Worm (Caenorhabditis elegans) whole organism, L4 larva: ENCODE data around the gene nhr-50.

ENCODE experiments used
- T20F7.1 ChIP-seq: fragments of 200-800 bp; sonication (Bioruptor generic); optimal IDR thresholded peaks from 2 replicates; lab custom pipeline; 2018; ENCODE audit warnings: mild to moderate bottlenecking, missing genetic modification characterization, missing compliant biosample characterization
- aha-1 ChIP-seq: fragments of 150-350 bp; peaks from one replicate; lab custom pipeline; 2014; ENCODE audit warnings: missing biosample characterization, missing genetic modification characterization
- aly-2 ChIP-seq: sonication (generic microtip); optimal IDR thresholded peaks from 2 replicates; lab custom pipeline; 2018; ENCODE audit warnings: missing biosample characterization, missing genetic modification characterization
- ceh-28 ChIP-seq: fragments of 150-350 bp; optimal IDR thresholded peaks from 2 replicates; lab custom pipeline; 2014; ENCODE audit warnings: missing biosample characterization, missing genetic modification reagents, missing genetic modification characterization
- daf-16 ChIP-seq, 3 experiments: sonication (generic microtip); optimal IDR thresholded peaks; 2 replicates each; lab custom pipeline; 2016 to 2017; ENCODE audit warnings: missing genetic modification characterization in 3 of 3, missing genetic modification reagents in 3 of 3, mild to moderate bottlenecking in 2 of 3, missing compliant biosample characterization in 2 of 3, missing biosample characterization in 1 of 3, moderate library complexity in 1 of 3
- dmd-6 ChIP-seq: fragments of 200-800 bp; sonication (Bioruptor generic); IDR thresholded peaks from 2 replicates; pipeline ENCODE4 v1.3.6; 2022; ENCODE audit warnings: missing genetic modification reagents, missing genetic modification characterization, missing compliant biosample characterization
- dmd-8 ChIP-seq: fragments of 200-800 bp; sonication (Bioruptor generic); IDR thresholded peaks from 2 replicates; pipeline ENCODE4 v1.3.6; 2022; ENCODE audit warnings: missing genetic modification characterization, missing compliant biosample characterization
- dpl-1 ChIP-seq: fragments of 150-350 bp; optimal IDR thresholded peaks from 2 replicates; lab custom pipeline; 2014; ENCODE audit warnings: missing biosample characterization, missing genetic modification reagents, missing genetic modification characterization
- dve-1 ChIP-seq: sonication (generic microtip); optimal IDR thresholded peaks from 2 replicates; lab custom pipeline; 2017; ENCODE audit warnings: antibody characterized with exemption, mild to moderate bottlenecking, missing genetic modification characterization, missing compliant biosample characterization; ENCODE audit not compliant: insufficient read depth
- hif-1 ChIP-seq, 2 experiments: sonication (generic microtip); optimal IDR thresholded peaks; 2 replicates each; lab custom pipeline; 2016 to 2017; ENCODE audit warnings: missing compliant biosample characterization in 2 of 2, missing genetic modification characterization in 2 of 2, missing genetic modification reagents in 2 of 2, missing genotype in 2 of 2, mild to moderate bottlenecking in 1 of 2
- hlh-11 ChIP-seq: fragments of 200-800 bp; sonication (Bioruptor generic); optimal IDR thresholded peaks from 2 replicates; lab custom pipeline; 2018; ENCODE audit warnings: mild to moderate bottlenecking, missing genetic modification characterization, missing compliant biosample characterization
- hlh-30 ChIP-seq: sonication (generic microtip); optimal IDR thresholded peaks from 2 replicates; lab custom pipeline; 2017; ENCODE audit warnings: antibody characterized with exemption, mild to moderate bottlenecking, missing genetic modification characterization, missing compliant biosample characterization; ENCODE audit not compliant: insufficient read depth
- lin-1 ChIP-seq: fragments of 200-800 bp; sonication (Bioruptor generic); IDR thresholded peaks from 2 replicates; pipeline ENCODE4 v1.3.6; 2022; ENCODE audit warnings: missing genetic modification reagents, missing genetic modification characterization, missing compliant biosample characterization
- lsy-2 ChIP-seq, 2 experiments: fragments of 150-350 bp in 1 of 2; sonication (generic microtip) in 1 of 2; optimal IDR thresholded peaks; 2 replicates each; lab custom pipeline; 2014 to 2017; ENCODE audit warnings: missing biosample characterization in 2 of 2, missing genetic modification characterization in 2 of 2
- mdl-1 ChIP-seq, 2 experiments: fragments of 150-350 bp in 1 of 2; sonication (generic microtip) in 1 of 2; optimal IDR thresholded peaks; 2 replicates each; lab custom pipeline; 2014 to 2017; ENCODE audit warnings: missing biosample characterization in 2 of 2, missing genetic modification characterization in 2 of 2
- mxl-3 ChIP-seq: fragments of 200-800 bp; sonication (Bioruptor generic); optimal IDR thresholded peaks from 2 replicates; lab custom pipeline; 2018; ENCODE audit warnings: mild to moderate bottlenecking, missing genetic modification characterization, missing compliant biosample characterization
- nhr-10 ChIP-seq: fragments of 150-350 bp; optimal IDR thresholded peaks from 2 replicates; lab custom pipeline; 2014; ENCODE audit warnings: missing biosample characterization, missing genetic modification characterization
- nhr-102 ChIP-seq: sonication (generic microtip); optimal IDR thresholded peaks from 2 replicates; lab custom pipeline; 2016; ENCODE audit warnings: mild to moderate bottlenecking, missing genetic modification characterization, moderate library complexity, missing compliant biosample characterization
- nhr-237 ChIP-seq: sonication (generic microtip); optimal IDR thresholded peaks from 2 replicates; lab custom pipeline; 2017; ENCODE audit warnings: missing biosample characterization, missing genetic modification characterization
- nhr-28 ChIP-seq: fragments of 150-350 bp; optimal IDR thresholded peaks from 2 replicates; lab custom pipeline; 2014; ENCODE audit warnings: missing biosample characterization, missing genetic modification characterization
- nhr-42 ChIP-seq: fragments of 200-800 bp; sonication (Bioruptor generic); IDR thresholded peaks from 2 replicates; pipeline ENCODE4 v1.3.6; 2022; ENCODE audit warnings: missing genetic modification characterization, missing compliant biosample characterization
- nhr-48 ChIP-seq: sonication (generic microtip); optimal IDR thresholded peaks from 2 replicates; lab custom pipeline; 2016; ENCODE audit warnings: mild to moderate bottlenecking, missing genetic modification characterization, missing compliant biosample characterization
- nhr-6 ChIP-seq: fragments of 150-350 bp; optimal IDR thresholded peaks from 2 replicates; lab custom pipeline; 2014; ENCODE audit warnings: missing biosample characterization, missing genetic modification characterization
- nhr-77 ChIP-seq: fragments of 150-350 bp; optimal IDR thresholded peaks from 2 replicates; lab custom pipeline; 2014; ENCODE audit warnings: missing biosample characterization, missing genetic modification characterization
- php-3 ChIP-seq: fragments of 200-800 bp; sonication (Bioruptor generic); IDR thresholded peaks from 2 replicates; pipeline ENCODE4 v1.3.6; 2022; ENCODE audit warnings: missing genetic modification reagents, missing genetic modification characterization, missing compliant biosample characterization
- pqm-1 ChIP-seq: sonication (generic microtip); optimal IDR thresholded peaks from 2 replicates; lab custom pipeline; 2017; ENCODE audit warnings: missing biosample characterization, missing genetic modification characterization
- set-16 ChIP-seq: fragments of 200-800 bp; sonication (Bioruptor generic); IDR thresholded peaks from 2 replicates; pipeline ENCODE4 v1.3.6; 2022; ENCODE audit warnings: missing genetic modification reagents, missing genetic modification characterization, missing compliant biosample characterization
- skn-1 ChIP-seq: fragments of 150-350 bp; optimal IDR thresholded peaks from 2 replicates; lab custom pipeline; 2014; ENCODE audit warnings: missing biosample characterization, missing genetic modification characterization
- spr-1 ChIP-seq: sonication (generic microtip); optimal IDR thresholded peaks from 2 replicates; lab custom pipeline; 2016; ENCODE audit warnings: mild to moderate bottlenecking, missing genetic modification characterization, missing compliant biosample characterization
- tra-1 ChIP-seq: fragments of 200-800 bp; sonication (Bioruptor generic); IDR thresholded peaks from 2 replicates; pipeline ENCODE4 v1.3.6; 2022; ENCODE audit warnings: missing genetic modification reagents, missing genetic modification characterization, missing compliant biosample characterization
- unc-130 ChIP-seq: sonication (generic microtip); optimal IDR thresholded peaks from 2 replicates; lab custom pipeline; 2016; ENCODE audit warnings: missing genetic modification reagents, missing genetic modification characterization, missing compliant biosample characterization
- zfp-3 ChIP-seq: fragments of 200-800 bp; sonication (Bioruptor generic); conservative IDR thresholded peaks from 2 replicates; pipeline ENCODE4 v1.3.6; 2022; ENCODE audit warnings: missing genetic modification reagents, missing genetic modification characterization, missing compliant biosample characterization

The nhr-50 gene

DNA sequence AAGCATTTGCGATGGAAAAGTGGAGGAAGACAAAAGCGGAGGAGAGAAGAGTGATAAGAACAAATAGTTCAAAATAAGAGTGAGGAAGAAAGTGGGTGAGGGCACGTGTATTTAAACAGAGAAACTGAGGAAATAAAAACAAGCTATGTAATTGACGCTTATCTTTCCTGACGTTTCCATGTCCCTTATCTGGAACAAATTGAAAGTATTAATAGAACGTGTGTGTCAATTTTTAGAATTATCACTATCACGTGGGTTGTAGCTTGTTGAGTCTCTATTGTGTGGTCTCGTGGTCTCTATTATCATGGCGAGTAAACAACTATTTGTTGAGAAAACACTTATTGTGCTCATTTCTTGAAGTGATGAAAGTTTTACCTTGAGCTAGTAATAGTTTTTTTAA, 45.4 kb upstream of the nhr-50 start, which contains the start of gene T10C6.15:
Gene T10C6.15, minus strand, starts transcription at position 104 of the 400 bp plus-strand sequence.
- TF ChIP-seq dmd-8 (GFP tag; lab: Robert Waterston, UW) (no peak), nhr-28 (tag; lab: Kevin White, UChicago) (peak; percentile 80), spr-1 (no peak), hif-1 (tag; optimal IDR thresholded peaks at IDR 0.05; lab: Kevin White, UChicago) (peak in 1 of 2 experiments; percentile 4), tra-1 (GFP tag; lab: Robert Waterston, UW) (peak; percentile 69), nhr-102 (tag; lab: Kevin White, UChicago) (peak; percentile 89), ceh-28 (no peak), daf-16 (GFP tag; optimal IDR thresholded peaks at IDR 0.05; lab: Kevin White, UChicago) (peak in 1 of 2 experiments; percentile 91), daf-16 (tag; optimal IDR thresholded peaks at IDR 0.05; lab: Kevin White, UChicago) (peak; percentile 100), dmd-6 (GFP tag; lab: Robert Waterston, UW) (peak; percentile 95), mxl-3 (GFP tag; lab: Kevin White, UChicago) (peak; percentile 18), dpl-1 (no peak), T20F7.1 (GFP tag; lab: Kevin White, UChicago) (peak; percentile 38), lin-1 (GFP tag; lab: Robert Waterston, UW) (peak; percentile 83), dve-1 (tag; lab: Kevin White, UChicago) (peak; percentile 97), nhr-48 (tag; lab: Kevin White, UChicago) (peak; percentile 91), php-3 (GFP tag; lab: Robert Waterston, UW) (peak; percentile 74), nhr-77 (tag; lab: Kevin White, UChicago) (peak; percentile 58), hlh-30 (tag; lab: Kevin White, UChicago) (peak; percentile 77), nhr-10 (peak; percentile 46), nhr-6 (tag; lab: Kevin White, UChicago) (peak; percentile 20), mdl-1 (tag; optimal IDR thresholded peaks at IDR 0.05; lab: Kevin White, UChicago) (peak in 1 of 2 experiments; percentile 72), pqm-1 (peak; percentile 67), lsy-2 (tag; optimal IDR thresholded peaks at IDR 0.05; lab: Kevin White, UChicago) (no peak), hlh-11 (tag; lab: Kevin White, UChicago) (peak; percentile 91)

DNA sequence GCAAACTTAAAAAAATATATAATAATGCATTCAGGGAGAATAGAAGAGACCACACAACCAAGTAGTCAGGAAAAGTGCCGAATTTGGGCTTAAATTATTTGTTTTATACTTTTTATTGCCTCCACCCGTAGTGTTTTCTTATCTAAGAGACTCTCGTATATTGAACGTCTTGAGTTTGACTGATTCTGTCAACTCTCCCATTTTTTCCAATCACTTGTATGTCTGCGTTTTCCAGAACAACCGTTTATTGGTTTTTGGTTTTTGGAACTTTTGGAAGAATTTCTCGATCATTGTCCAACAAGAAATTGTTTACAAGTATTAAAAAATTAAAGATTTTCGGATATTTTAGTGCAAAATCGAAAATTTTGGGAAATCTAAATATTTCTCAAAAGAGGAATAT, 43.3 kb upstream of the nhr-50 start:
- peak; percentile 2 for TF ChIP-seq pqm-1
- peak; percentile 74 for TF ChIP-seq dve-1 (tag; lab: Kevin White, UChicago)
- TF ChIP-seq daf-16 (GFP tag; optimal IDR thresholded peaks at IDR 0.05; lab: Kevin White, UChicago), result no peak
- peak; percentile 69 for TF ChIP-seq daf-16 (tag; optimal IDR thresholded peaks at IDR 0.05; lab: Kevin White, UChicago)
- no peak for TF ChIP-seq nhr-237 (tag; lab: Kevin White, UChicago)
- TF ChIP-seq lin-1 (GFP tag; lab: Robert Waterston, UW), result 0 out of 2 replicates have a peak, but pooled peaks have one; percentile 21
- no peak for TF ChIP-seq skn-1
- TF ChIP-seq dmd-6 (GFP tag; lab: Robert Waterston, UW), result peak; percentile 76
- TF ChIP-seq php-3 (GFP tag; lab: Robert Waterston, UW), result peak; percentile 68
- TF ChIP-seq hlh-11 (tag; lab: Kevin White, UChicago), result peak; percentile 51
- 0 out of 2 replicates have a peak, but pooled peaks have one; percentile 5 for TF ChIP-seq nhr-42 (GFP tag; lab: Robert Waterston, UW)
- peak; percentile 42 for TF ChIP-seq nhr-28 (tag; lab: Kevin White, UChicago)
- TF ChIP-seq aha-1 (tag; lab: Kevin White, UChicago), result peak; percentile 81
- no peak for TF ChIP-seq unc-130

DNA sequence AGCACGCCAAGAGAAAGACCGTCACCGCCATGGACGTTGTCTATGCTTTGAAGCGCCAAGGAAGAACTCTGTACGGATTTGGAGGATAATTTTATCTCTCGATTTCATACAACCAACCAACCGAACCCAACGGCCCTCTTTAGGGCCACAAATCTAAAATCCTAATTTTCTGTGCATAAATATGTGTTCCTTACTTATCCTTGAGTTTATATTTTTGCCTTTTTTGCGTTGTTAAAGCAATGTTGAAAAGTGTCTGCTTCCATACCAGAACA, 42.2 kb upstream of the nhr-50 start:
- TF ChIP-seq zfp-3 (GFP tag; lab: Robert Waterston, UW), result 0 out of 2 replicates have a peak, but pooled peaks have one; percentile 38
- no peak for TF ChIP-seq aly-2 (tag; lab: Kevin White, UChicago)

DNA sequence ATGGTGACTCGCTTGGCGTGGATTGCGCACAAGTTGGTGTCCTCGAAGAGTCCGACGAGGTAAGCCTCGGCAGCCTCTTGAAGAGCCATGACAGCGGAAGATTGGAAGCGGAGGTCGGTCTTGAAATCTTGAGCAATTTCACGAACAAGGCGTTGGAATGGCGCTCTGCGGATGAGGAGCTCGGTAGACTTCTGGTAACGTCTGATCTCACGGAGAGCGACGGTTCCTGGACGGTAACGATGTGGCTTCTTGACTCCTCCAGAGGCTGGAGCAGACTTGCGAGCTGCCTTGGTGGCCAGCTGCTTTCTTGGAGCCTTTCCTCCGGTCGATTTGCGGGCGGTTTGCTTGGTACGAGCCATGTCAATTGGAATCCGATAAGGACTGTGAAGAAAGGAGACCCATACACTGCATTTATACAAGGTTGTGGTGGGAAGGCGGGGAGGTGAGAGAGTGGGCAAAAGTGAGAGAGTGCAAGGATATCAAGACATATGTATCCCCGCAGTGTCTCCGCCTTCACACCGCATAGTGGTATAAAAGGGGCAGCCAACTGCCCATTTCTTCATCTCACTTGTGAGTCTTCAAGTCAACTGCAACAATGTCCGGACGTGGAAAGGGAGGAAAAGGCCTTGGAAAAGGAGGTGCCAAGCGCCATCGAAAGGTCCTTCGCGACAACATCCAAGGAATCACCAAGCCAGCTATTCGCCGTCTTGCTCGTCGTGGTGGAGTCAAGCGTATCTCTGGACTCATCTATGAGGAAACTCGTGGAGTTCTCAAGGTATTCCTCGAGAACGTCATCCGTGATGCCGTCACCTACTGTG, 41.7 kb upstream of the nhr-50 start, which contains the start of the genes his-2 and his-1:
Gene his-2, minus strand, starts transcription at position 359 of the 818 bp plus-strand sequence.
Gene his-1, plus strand, starts transcription at position 596 of the 818 bp plus-strand sequence.
- TF ChIP-seq set-16 (GFP tag; lab: Robert Waterston, UW), result peak; percentile 81
